Fruit fly (Drosophila melanogaster) S2 (cell line): ENCODE measurements around the gene Rassf.

Experiments used
- CG8478 ChIP-seq: fragments of >200 bp; optimal IDR thresholded peaks from 2 replicates; lab custom pipeline; 2018
- CTCF ChIP-seq, 2 experiments: fragments of >200 bp; optimal IDR thresholded peaks; 2 replicates each; lab custom pipeline; 2018

dm6 chr3R:23095346-23095745 is 22.4 kb downstream of the Rassf start, which contains the start of gene CG17109:
- TF ChIP-seq CTCF (optimal IDR thresholded peaks at IDR 0.05; lab: Kevin White, UChicago): no peak
- no peak for TF ChIP-seq CG8478 (lab: Kevin White, UChicago)
